Worm (Caenorhabditis elegans) whole organism, young adult: ENCODE results near the gene C38C6.3.

ENCODE experiments used
- B0019.2 ChIP-seq: fragments of 200-800 bp; sonication (Bioruptor generic); conservative IDR thresholded peaks from 2 replicates; pipeline ENCODE4 v1.3.6; 2022; ENCODE audit warnings: missing genetic modification reagents, missing genetic modification characterization, missing compliant biosample characterization
- egrh-3 ChIP-seq: fragments of 200-800 bp; sonication (Bioruptor generic); IDR thresholded peaks from 2 replicates; pipeline ENCODE4 v1.3.6; 2022; ENCODE audit warnings: missing genetic modification reagents, missing genetic modification characterization, missing compliant biosample characterization
- hsf-1 ChIP-seq: fragments of 200-800 bp; sonication (Bioruptor generic); IDR thresholded peaks from 2 replicates; pipeline ENCODE4 v1.3.6; 2022; ENCODE audit warnings: missing genetic modification reagents, missing genetic modification characterization, missing compliant biosample characterization
- madf-10 ChIP-seq: sonication (generic microtip); optimal IDR thresholded peaks from 2 replicates; lab custom pipeline; 2016; ENCODE audit warnings: mild to moderate bottlenecking, missing genetic modification characterization, missing compliant biosample characterization
- pha-4 ChIP-seq: fragments of 150-350 bp; sonication (generic microtip); optimal IDR thresholded peaks from 2 replicates; lab custom pipeline; 2014; ENCODE audit warnings: missing biosample characterization, missing genetic modification reagents, missing genetic modification characterization
- unc-62 ChIP-seq: fragments of 150-350 bp; optimal IDR thresholded peaks from 2 replicates; lab custom pipeline; 2014; ENCODE audit warnings: missing biosample characterization, missing genetic modification reagents, missing genetic modification characterization

- TF ChIP-seq B0019.2 (GFP tag; lab: Robert Waterston, UW) (no peak), madf-10 (tag; lab: Kevin White, UChicago) (no peak), hsf-1 (GFP tag; lab: Robert Waterston, UW) (no peak), egrh-3 (GFP tag; lab: Robert Waterston, UW) (no peak), pha-4 (tag; lab: Kevin White, UChicago) (no peak), unc-62 (no peak)
Measured at ce11 chrII:14610492-14611142, 22.3 kb upstream of the C38C6.3 start.
